Fruit fly (Drosophila melanogaster) whole organism, prepupa: Measurements from ENCODE around the gene CG11345.

Experiments
- Blimp-1 ChIP-seq: fragments of 200-800 bp; sonication (Bioruptor generic); optimal IDR thresholded peaks from 3 replicates; lab custom pipeline; 2017; ENCODE audit warnings: missing biosample characterization, missing genetic modification characterization, mild to moderate bottlenecking, moderate library complexity, missing genetic modification reagents
- CG11762 ChIP-seq: fragments of 200-800 bp; sonication (Bioruptor generic); optimal IDR thresholded peaks from 3 replicates; lab custom pipeline; 2016; ENCODE audit warnings: missing biosample characterization, missing genetic modification characterization; ENCODE audit not compliant: insufficient read depth
- CG16779 ChIP-seq: fragments of 200-800 bp; sonication (Bioruptor generic); optimal IDR thresholded peaks from 3 replicates; lab custom pipeline; 2017; ENCODE audit warnings: missing biosample characterization, mild to moderate bottlenecking, missing genetic modification characterization
- CG31627 ChIP-seq: fragments of 200-800 bp; sonication (Bioruptor generic); optimal IDR thresholded peaks from 3 replicates; lab custom pipeline; 2016; ENCODE audit warnings: missing biosample characterization, missing genetic modification characterization
- CG32006 ChIP-seq: fragments of 200-800 bp; sonication (Bioruptor generic); optimal IDR thresholded peaks from 3 replicates; lab custom pipeline; 2017; ENCODE audit warnings: missing biosample characterization, mild to moderate bottlenecking, missing genetic modification characterization
- CG34406 ChIP-seq: fragments of 200-800 bp; sonication (Bioruptor generic); optimal IDR thresholded peaks from 3 replicates; lab custom pipeline; 2016; ENCODE audit warnings: missing biosample characterization, missing genetic modification characterization
- CG4318 ChIP-seq: fragments of 200-800 bp; sonication (Bioruptor generic); optimal IDR thresholded peaks from 3 replicates; lab custom pipeline; 2017; ENCODE audit warnings: missing biosample characterization, mild to moderate bottlenecking, missing genetic modification characterization
- CG6163 ChIP-seq: fragments of 200-800 bp; sonication (Bioruptor generic); IDR thresholded peaks from 3 replicates; pipeline ENCODE4 v1.3.6; 2022; ENCODE audit warnings: missing biosample characterization, missing genetic modification characterization
- CG6808 ChIP-seq: fragments of 200-800 bp; sonication (Bioruptor generic); optimal IDR thresholded peaks from 3 replicates; lab custom pipeline; 2017; ENCODE audit warnings: missing biosample characterization, missing genetic modification characterization, mild to moderate bottlenecking, moderate library complexity, missing genetic modification reagents
- CG6854 ChIP-seq: fragments of 200-800 bp; sonication (Bioruptor generic); optimal IDR thresholded peaks from 2 replicates; lab custom pipeline; 2017; ENCODE audit warnings: missing biosample characterization, mild to moderate bottlenecking, missing genetic modification characterization
- CG8119 ChIP-seq: fragments of 200-800 bp; sonication (Bioruptor generic); IDR thresholded peaks from 3 replicates; pipeline ENCODE4 v1.3.6; 2022; ENCODE audit warnings: missing biosample characterization, missing genetic modification characterization
- CG8319 ChIP-seq: fragments of 200-800 bp; sonication (Bioruptor generic); optimal IDR thresholded peaks from 3 replicates; lab custom pipeline; 2016; ENCODE audit warnings: missing biosample characterization, missing genetic modification characterization
- CG8632 ChIP-seq: fragments of 200-800 bp; sonication (Bioruptor generic); optimal IDR thresholded peaks from 3 replicates; lab custom pipeline; 2016; ENCODE audit warnings: missing biosample characterization, missing genetic modification characterization
- CG9139 ChIP-seq: fragments of 200-800 bp; sonication (Bioruptor generic); optimal IDR thresholded peaks from 3 replicates; lab custom pipeline; 2017; ENCODE audit warnings: missing biosample characterization, mild to moderate bottlenecking, missing genetic modification characterization
- Eip78C ChIP-seq: fragments of 200-800 bp; sonication (Bioruptor generic); peaks from one replicate; lab custom pipeline; 2016; ENCODE audit warnings: missing biosample characterization, missing genetic modification characterization
- Gug ChIP-seq: fragments of 200-800 bp; sonication (Bioruptor generic); IDR thresholded peaks from 2 replicates; pipeline ENCODE4 v1.3.6; 2022; ENCODE audit warnings: missing biosample characterization, missing genetic modification characterization
- Hr39 ChIP-seq: fragments of 200-800 bp; sonication (Bioruptor generic); optimal IDR thresholded peaks from 2 replicates; lab custom pipeline; 2016; ENCODE audit warnings: missing biosample characterization, missing genetic modification characterization
- Hr4 ChIP-seq: fragments of 200-800 bp; sonication (Bioruptor generic); optimal IDR thresholded peaks from 3 replicates; lab custom pipeline; 2016; ENCODE audit warnings: missing biosample characterization, missing genetic modification characterization
- Lpt ChIP-seq: fragments of 200-800 bp; sonication (Bioruptor generic); optimal IDR thresholded peaks from 3 replicates; lab custom pipeline; 2016; ENCODE audit warnings: missing biosample characterization, missing genetic modification characterization
- Met ChIP-seq: fragments of 200-800 bp; sonication (Bioruptor generic); optimal IDR thresholded peaks from 3 replicates; lab custom pipeline; 2016; ENCODE audit warnings: missing biosample characterization, missing genetic modification characterization
- Smox ChIP-seq: fragments of 200-800 bp; sonication (Bioruptor generic); optimal IDR thresholded peaks from 3 replicates; lab custom pipeline; 2016; ENCODE audit warnings: missing biosample characterization, missing genetic modification characterization
- Sox102F ChIP-seq: fragments of 200-800 bp; sonication (Bioruptor generic); optimal IDR thresholded peaks from 2 replicates; lab custom pipeline; 2016; ENCODE audit warnings: missing biosample characterization, mild to moderate bottlenecking, missing genetic modification characterization
- Sox14 ChIP-seq: fragments of 200-800 bp; sonication (Bioruptor generic); optimal IDR thresholded peaks from 3 replicates; lab custom pipeline; 2016; ENCODE audit warnings: missing biosample characterization, missing genetic modification characterization
- achi ChIP-seq: fragments of 200-800 bp; sonication (Bioruptor generic); optimal IDR thresholded peaks from 3 replicates; lab custom pipeline; 2016; ENCODE audit warnings: missing biosample characterization, missing genetic modification characterization
- acj6 ChIP-seq: fragments of 200-800 bp; sonication (Bioruptor generic); optimal IDR thresholded peaks from 3 replicates; lab custom pipeline; 2016; ENCODE audit warnings: missing biosample characterization, missing genetic modification characterization
- dac ChIP-seq: fragments of 200-800 bp; sonication (Bioruptor generic); optimal IDR thresholded peaks from 2 replicates; lab custom pipeline; 2017; ENCODE audit warnings: missing biosample characterization, mild to moderate bottlenecking, missing genetic modification characterization
- dsx ChIP-seq: fragments of 200-800 bp; optimal IDR thresholded peaks from 3 replicates; lab custom pipeline; 2019; ENCODE audit warnings: missing biosample characterization, mild to moderate bottlenecking, missing genetic modification characterization, moderate library complexity; ENCODE audit not compliant: poor library complexity, severe bottlenecking
- esn ChIP-seq: fragments of 200-800 bp; sonication (Bioruptor generic); optimal IDR thresholded peaks from 2 replicates; lab custom pipeline; 2016; ENCODE audit warnings: missing biosample characterization, mild to moderate bottlenecking, missing genetic modification characterization, moderate library complexity
- fd59A ChIP-seq: fragments of 200-800 bp; sonication (Bioruptor generic); optimal IDR thresholded peaks from 2 replicates; lab custom pipeline; 2017; ENCODE audit warnings: missing biosample characterization, mild to moderate bottlenecking, missing genetic modification characterization, missing genetic modification reagents
- fkh ChIP-seq: fragments of 200-800 bp; sonication (Bioruptor generic); optimal IDR thresholded peaks from 3 replicates; lab custom pipeline; 2017; ENCODE audit warnings: missing biosample characterization, mild to moderate bottlenecking, missing genetic modification characterization, moderate library complexity
- lz ChIP-seq: fragments of 200-800 bp; sonication (Bioruptor generic); optimal IDR thresholded peaks from 3 replicates; lab custom pipeline; 2016; ENCODE audit warnings: missing biosample characterization, missing genetic modification characterization
- salr ChIP-seq, 2 experiments: fragments of 200-800 bp; sonication (Bioruptor generic); optimal IDR thresholded peaks; 3 replicates each; lab custom pipeline; 2016 to 2018; ENCODE audit warnings: missing biosample characterization in 2 of 2, missing genetic modification characterization in 2 of 2, mild to moderate bottlenecking in 1 of 2
- ss ChIP-seq, 2 experiments: fragments of 200-800 bp; sonication (Bioruptor generic); optimal IDR thresholded peaks; 2 replicates in 1 of 2; 3 replicates in 1 of 2; lab custom pipeline; 2017 to 2018; ENCODE audit warnings: mild to moderate bottlenecking in 2 of 2, missing biosample characterization in 2 of 2, missing genetic modification characterization in 2 of 2, moderate library complexity in 1 of 2
- vri ChIP-seq: fragments of 200-800 bp; sonication (Bioruptor generic); optimal IDR thresholded peaks from 3 replicates; lab custom pipeline; 2016; ENCODE audit warnings: missing biosample characterization, mild to moderate bottlenecking, missing genetic modification characterization

Gene CG11345

DNA sequence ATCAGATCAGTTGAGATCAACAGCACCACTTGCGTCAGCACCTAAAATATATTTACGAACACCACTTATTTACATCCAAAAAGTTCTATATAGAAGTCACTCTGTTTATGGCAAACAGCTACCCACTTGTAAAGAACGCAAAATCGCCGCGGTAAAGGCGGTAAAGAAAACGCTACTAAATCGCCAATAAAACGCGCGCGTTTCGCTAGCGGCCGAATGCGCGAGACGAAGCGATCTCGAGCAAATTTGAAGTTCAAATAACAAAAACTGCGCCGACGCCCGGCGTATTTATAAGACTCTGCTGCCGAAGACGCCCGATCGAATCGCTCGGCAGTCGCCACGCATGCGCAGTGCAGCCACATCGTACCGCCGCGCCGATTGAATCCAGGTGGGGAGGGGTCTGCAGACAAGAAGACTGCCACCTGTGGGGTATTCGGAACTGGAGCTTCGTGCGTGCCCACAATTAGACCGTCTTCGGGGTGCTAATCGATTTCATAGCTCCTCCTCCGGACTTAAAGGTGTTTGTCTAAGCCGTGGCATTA is 32.8 kb upstream of the CG11345 start, which contains the start of gene CG13722:
Gene CG13722 (minus strand): TSS at position 262 of the 542 bp plus-strand sequence.
- TF ChIP-seq CG6854 (GFP tag; lab: Kevin White, UChicago) = no peak
- TF ChIP-seq ss (GFP tag; optimal IDR thresholded peaks at IDR 0.05; lab: Kevin White, UChicago) = peak; percentile 28 to 79

DNA sequence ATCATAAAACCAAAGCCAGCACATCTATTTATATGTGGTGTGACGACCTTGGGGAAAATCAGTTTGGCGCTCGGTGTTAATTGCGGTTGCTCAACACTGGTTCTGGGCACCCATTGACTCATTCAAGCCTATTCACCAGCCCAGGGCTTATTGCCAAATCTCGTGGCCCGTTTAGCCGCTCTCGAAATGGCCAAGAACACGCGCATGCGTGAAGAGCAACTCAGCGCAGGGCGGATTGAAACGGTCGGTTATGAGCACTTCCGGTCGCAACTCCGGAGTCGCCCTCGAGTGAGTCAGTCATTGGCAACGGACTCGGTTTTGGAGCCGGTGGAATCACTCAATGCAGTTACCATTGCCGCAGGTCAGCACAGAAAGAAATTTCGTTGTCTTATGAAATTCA is 31.5 kb upstream of the CG11345 start:
- TF ChIP-seq CG8119 (GFP tag; lab: Robert Waterston, UW) = no peak
- no peak for TF ChIP-seq Hr4 (GFP tag; lab: Kevin White, UChicago)
- no peak for TF ChIP-seq Smox
- no peak for TF ChIP-seq Gug (GFP tag; lab: Robert Waterston, UW)

DNA sequence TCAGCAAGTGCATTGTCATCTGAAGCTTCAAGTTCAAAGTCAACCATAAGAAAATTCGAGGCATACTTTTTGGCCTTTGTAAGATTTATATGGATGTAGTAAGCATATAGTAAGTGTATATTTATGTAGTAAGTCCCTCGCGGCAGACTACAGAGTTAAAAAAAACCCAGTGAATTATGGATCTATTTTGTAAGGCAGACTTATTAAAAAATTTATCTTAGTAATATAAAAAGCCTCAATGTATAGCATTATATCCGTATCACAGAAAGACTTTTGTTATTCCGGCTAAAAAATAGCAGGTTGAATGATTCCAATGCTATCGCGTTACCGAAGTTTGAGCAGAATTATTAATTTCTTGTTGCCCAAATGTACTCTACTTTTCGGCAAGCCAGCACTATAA is 26.7 kb upstream of the CG11345 start:
- TF ChIP-seq CG16779 (tag; lab: Kevin White, UChicago) (no peak), Blimp-1 (no peak), CG11762 (no peak), Smox (peak; percentile 3), fd59A (no peak), Hr4 (GFP tag; lab: Kevin White, UChicago) (peak; percentile 24), CG6854 (GFP tag; lab: Kevin White, UChicago) (no peak), CG32006 (GFP tag; lab: Kevin White, UChicago) (no peak), dac (GFP tag; lab: Kevin White, UChicago) (no peak), CG34406 (GFP tag; lab: Kevin White, UChicago) (no peak), CG8632 (GFP tag; lab: Kevin White, UChicago) (no peak), CG6808 (GFP tag; lab: Kevin White, UChicago) (no peak), Eip78C (GFP tag; lab: Kevin White, UChicago) (peak; percentile 65), Met (no peak), dsx (GFP tag; lab: Kevin White, UChicago) (no peak), achi (GFP tag; lab: Kevin White, UChicago) (peak; percentile 1), esn (GFP tag; lab: Kevin White, UChicago) (no peak), Lpt (GFP tag; lab: Kevin White, UChicago) (no peak), Gug (GFP tag; lab: Robert Waterston, UW) (no peak), CG8319 (GFP tag; lab: Kevin White, UChicago) (no peak), CG9139 (GFP tag; lab: Kevin White, UChicago) (no peak)
- TF ChIP-seq, all 60 proteins: peak for 4

DNA sequence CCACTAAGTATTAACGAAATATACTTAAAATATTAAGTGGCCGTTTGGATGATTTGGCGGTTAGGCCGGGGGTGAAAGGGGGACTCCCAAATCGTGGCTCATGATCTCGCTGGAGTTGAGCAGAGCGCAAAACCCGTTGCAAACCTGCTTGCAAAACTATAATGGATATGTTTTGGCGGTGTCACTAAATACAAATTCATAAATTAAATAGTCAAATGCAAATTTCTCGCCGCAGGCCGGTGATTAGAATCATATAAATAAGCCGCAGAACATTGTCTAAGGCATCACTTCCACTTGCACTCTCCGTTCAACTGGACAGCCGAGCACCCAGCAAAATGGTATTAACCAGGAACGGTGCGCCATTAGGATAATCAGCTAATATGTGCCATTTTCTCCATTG is 24.5 kb upstream of the CG11345 start, which contains the start of gene CG11350:
Gene CG11350 (plus strand): TSS at position 301 of the 400 bp plus-strand sequence.
- no peak for TF ChIP-seq salr (GFP tag; optimal IDR thresholded peaks at IDR 0.05; lab: Kevin White, UChicago)
- no peak for TF ChIP-seq vri
- TF ChIP-seq ss (GFP tag; optimal IDR thresholded peaks at IDR 0.05; lab: Kevin White, UChicago) = no peak
- no peak for TF ChIP-seq lz (GFP tag; lab: Kevin White, UChicago)
- no peak for TF ChIP-seq Sox14 (GFP tag; lab: Kevin White, UChicago)
- TF ChIP-seq Gug (GFP tag; lab: Robert Waterston, UW) = no peak
- TF ChIP-seq, all 60 proteins: peak for 0

DNA sequence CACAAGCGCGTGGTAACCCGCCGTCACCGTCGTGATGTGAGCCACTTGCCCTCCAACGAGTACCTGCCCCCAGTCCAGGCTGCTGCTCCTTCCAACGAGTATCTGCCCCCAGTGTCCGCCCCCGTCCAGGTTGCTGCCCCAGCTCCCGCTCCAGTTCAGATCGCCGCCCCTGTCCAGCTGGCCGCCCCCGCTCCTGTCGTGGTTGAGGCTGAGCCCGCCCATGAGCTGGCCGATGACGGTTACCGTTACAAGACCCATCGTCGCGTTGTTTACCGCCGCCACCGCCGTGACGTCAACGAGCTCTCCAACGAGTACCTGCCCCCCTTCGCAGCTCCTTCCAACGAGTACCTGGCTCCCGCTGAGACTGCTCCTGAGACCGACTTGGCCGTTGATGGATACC is 22.8 kb upstream of the CG11345 start:
- TF ChIP-seq CG31627 (GFP tag; lab: Kevin White, UChicago) (no peak), CG11762 (no peak), Hr39 (GFP tag; lab: Kevin White, UChicago) (no peak), CG16779 (tag; lab: Kevin White, UChicago) (no peak), Gug (GFP tag; lab: Robert Waterston, UW) (no peak), fkh (no peak), CG6163 (GFP tag; lab: Robert Waterston, UW) (no peak), Hr4 (GFP tag; lab: Kevin White, UChicago) (no peak), CG4318 (GFP tag; lab: Kevin White, UChicago) (no peak), CG6854 (GFP tag; lab: Kevin White, UChicago) (no peak), CG8119 (GFP tag; lab: Robert Waterston, UW) (no peak), dac (GFP tag; lab: Kevin White, UChicago) (no peak), CG6808 (GFP tag; lab: Kevin White, UChicago) (no peak), dsx (GFP tag; lab: Kevin White, UChicago) (no peak), Sox102F (GFP tag; lab: Kevin White, UChicago) (no peak), acj6 (no peak)
